Worm (Caenorhabditis elegans) whole organism, early embryonic: Measurements from ENCODE around the gene K01F9.2.

ENCODE experiments used
- B0310.2 ChIP-seq: sonication (generic microtip); optimal IDR thresholded peaks from 2 replicates; lab custom pipeline; 2016; ENCODE audit warnings: mild to moderate bottlenecking, missing genetic modification characterization, missing compliant biosample characterization
- F13C5.2 ChIP-seq: sonication (generic microtip); optimal IDR thresholded peaks from 2 replicates; lab custom pipeline; 2017; ENCODE audit warnings: mild to moderate bottlenecking, missing genetic modification characterization, inconsistent platforms, missing compliant biosample characterization
- aly-1 ChIP-seq: sonication (generic microtip); optimal IDR thresholded peaks from 2 replicates; lab custom pipeline; 2016; ENCODE audit warnings: missing genetic modification characterization, missing compliant biosample characterization
- ama-1 ChIP-seq: fragments of 150-350 bp; optimal IDR thresholded peaks from 2 replicates; lab custom pipeline; 2014
- ceh-13 ChIP-seq: fragments of 200-800 bp; sonication (Bioruptor generic); optimal IDR thresholded peaks from 2 replicates; lab custom pipeline; 2018; ENCODE audit warnings: mild to moderate bottlenecking, missing genetic modification characterization, missing compliant biosample characterization
- ceh-36 ChIP-seq: sonication (generic microtip); optimal IDR thresholded peaks from 2 replicates; lab custom pipeline; 2016; ENCODE audit warnings: missing genetic modification characterization, inconsistent platforms, missing compliant biosample characterization
- ets-7 ChIP-seq: sonication (generic microtip); optimal IDR thresholded peaks from 2 replicates; lab custom pipeline; 2016; ENCODE audit warnings: missing genotype, missing genetic modification characterization, missing compliant biosample characterization
- flt-1 ChIP-seq: fragments of 200-800 bp; sonication (Bioruptor generic); IDR thresholded peaks from 2 replicates; pipeline ENCODE4 v1.3.6; 2022; ENCODE audit warnings: missing genetic modification characterization, missing compliant biosample characterization
- hmbx-1 ChIP-seq: sonication (generic microtip); optimal IDR thresholded peaks from 2 replicates; lab custom pipeline; 2016; ENCODE audit warnings: mild to moderate bottlenecking, missing genetic modification characterization, missing compliant biosample characterization
- hmg-4 ChIP-seq: fragments of 200-800 bp; sonication (Bioruptor generic); optimal IDR thresholded peaks from 2 replicates; lab custom pipeline; 2018; ENCODE audit warnings: mild to moderate bottlenecking, missing genetic modification characterization, missing compliant biosample characterization
- hnd-1 ChIP-seq: sonication (generic microtip); optimal IDR thresholded peaks from 2 replicates; lab custom pipeline; 2016; ENCODE audit warnings: missing genetic modification characterization, missing compliant biosample characterization
- pes-1 ChIP-seq: fragments of 200-800 bp; sonication (Bioruptor generic); IDR thresholded peaks from 2 replicates; pipeline ENCODE4 v1.3.6; 2022; ENCODE audit warnings: missing genetic modification reagents, missing genetic modification characterization, missing compliant biosample characterization
- scrt-1 ChIP-seq: fragments of 200-800 bp; sonication (Bioruptor generic); IDR thresholded peaks from 2 replicates; pipeline ENCODE4 v1.3.6; 2022; ENCODE audit warnings: missing genetic modification characterization, missing compliant biosample characterization
- sea-1 ChIP-seq: fragments of 200-800 bp; sonication (Bioruptor generic); conservative IDR thresholded peaks from 2 replicates; pipeline ENCODE4 v1.3.6; 2022; ENCODE audit warnings: missing genetic modification characterization, missing compliant biosample characterization
- tbx-11 ChIP-seq: fragments of 200-800 bp; sonication (Bioruptor generic); IDR thresholded peaks from 2 replicates; pipeline ENCODE4 v1.3.6; 2022; ENCODE audit warnings: missing genetic modification characterization, missing compliant biosample characterization
- tbx-37 ChIP-seq: fragments of 200-800 bp; sonication (Bioruptor generic); conservative IDR thresholded peaks from 2 replicates; pipeline ENCODE4 v1.3.6; 2022; ENCODE audit warnings: missing genetic modification reagents, missing genetic modification characterization, missing compliant biosample characterization
- tra-4 ChIP-seq: sonication (generic microtip); optimal IDR thresholded peaks from 2 replicates; lab custom pipeline; 2017; ENCODE audit warnings: missing genetic modification characterization, missing compliant biosample characterization

K01F9.2 gene

DNA sequence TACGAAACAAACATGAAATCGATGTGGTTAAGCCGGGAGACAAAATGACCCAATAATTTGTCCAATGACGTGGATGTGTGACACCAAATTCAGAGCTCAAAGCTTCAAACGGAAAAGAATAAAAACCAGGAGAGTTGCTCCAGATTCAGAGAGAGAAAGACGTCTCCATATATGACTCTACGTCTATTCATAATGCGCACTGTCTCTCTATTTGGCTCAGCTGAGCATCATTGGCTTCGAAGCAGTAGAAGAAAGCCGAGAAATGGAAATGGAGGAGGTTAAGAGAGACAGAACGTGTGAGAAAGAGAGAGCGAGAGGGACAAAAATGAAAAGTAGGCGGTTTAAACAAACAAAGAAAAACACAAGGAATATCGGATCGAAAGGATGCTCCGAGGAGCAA is 9.4 kb upstream of the K01F9.2 start:
- TF ChIP-seq scrt-1 (GFP tag; lab: Robert Waterston, UW), result no peak
- no peak for TF ChIP-seq tbx-37 (GFP tag; lab: Robert Waterston, UW)
- no peak for TF ChIP-seq ets-7 (tag; lab: Kevin White, UChicago)
- TF ChIP-seq flt-1, result no peak
- TF ChIP-seq hmg-4 (GFP tag; lab: Kevin White, UChicago), result no peak
- TF ChIP-seq sea-1, result no peak
- no peak for TF ChIP-seq ama-1
- TF ChIP-seq tra-4 (tag; lab: Kevin White, UChicago), result no peak
- no peak for TF ChIP-seq hmbx-1 (tag; lab: Kevin White, UChicago)
- no peak for TF ChIP-seq tbx-11 (GFP tag; lab: Robert Waterston, UW)
- no peak for TF ChIP-seq pes-1 (GFP tag; lab: Robert Waterston, UW)
- no peak for TF ChIP-seq aly-1 (tag; lab: Kevin White, UChicago)
- no peak for TF ChIP-seq ceh-36
- TF ChIP-seq hnd-1 (tag; lab: Kevin White, UChicago), result no peak
- no peak for TF ChIP-seq F13C5.2 (tag; lab: Kevin White, UChicago)
- no peak for TF ChIP-seq B0310.2 (tag; lab: Kevin White, UChicago)
- no peak for TF ChIP-seq ceh-13 (GFP tag; lab: Kevin White, UChicago)

- TF ChIP-seq ets-7 (tag; lab: Kevin White, UChicago), result no peak
- TF ChIP-seq ama-1, result no peak
- TF ChIP-seq ceh-13 (GFP tag; lab: Kevin White, UChicago), result no peak
- TF ChIP-seq aly-1 (tag; lab: Kevin White, UChicago), result no peak
- TF ChIP-seq flt-1, result no peak
Measured at ce11 chrIII:8885150-8885549, 8.2 kb upstream of the K01F9.2 start, which contains the start of gene svop-1. Gene svop-1 (minus strand): TSS chrIII:8885488.

DNA sequence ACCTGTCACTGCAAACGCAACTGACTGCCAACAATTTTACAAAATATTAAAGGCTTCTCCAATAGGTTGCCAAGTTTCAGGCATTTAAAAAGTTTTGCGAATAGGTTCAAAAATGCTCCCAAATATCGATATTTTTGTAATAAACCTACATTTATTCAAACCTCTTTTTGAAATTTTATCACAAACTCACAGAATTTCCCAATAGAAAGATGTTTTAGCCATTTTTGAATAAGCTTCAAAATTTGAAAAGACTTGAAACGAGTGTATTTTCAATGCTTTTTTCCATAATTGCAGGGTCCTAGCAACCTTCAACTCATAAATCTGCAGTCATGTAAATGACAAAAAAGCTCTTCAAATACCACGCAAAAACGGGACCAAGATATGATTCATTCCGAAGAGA is 5.4 kb upstream of the K01F9.2 start:
- TF ChIP-seq pes-1 (GFP tag; lab: Robert Waterston, UW) (no peak), hmbx-1 (tag; lab: Kevin White, UChicago) (no peak), hmg-4 (GFP tag; lab: Kevin White, UChicago) (no peak), ets-7 (tag; lab: Kevin White, UChicago) (no peak), flt-1 (no peak), aly-1 (tag; lab: Kevin White, UChicago) (no peak), ceh-36 (no peak), hnd-1 (tag; lab: Kevin White, UChicago) (no peak)

DNA sequence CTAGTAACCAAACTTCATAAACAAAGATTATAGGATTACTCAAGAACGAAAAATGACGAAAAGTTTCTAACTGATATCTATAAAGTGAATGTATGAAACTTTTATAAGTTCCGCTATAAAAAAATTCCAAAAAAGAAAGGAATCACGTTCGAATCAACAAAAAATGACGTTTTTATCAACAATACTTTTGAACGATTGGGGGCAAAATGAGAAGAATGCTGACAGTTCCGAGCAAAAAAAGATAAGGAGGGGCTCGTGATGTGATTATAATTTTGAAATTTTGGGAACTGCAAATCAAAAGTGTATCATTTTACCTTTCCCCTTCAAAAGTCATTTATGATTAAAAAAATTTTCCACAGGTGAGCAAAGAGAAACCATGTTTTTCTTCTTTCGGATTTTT is 2.0 kb upstream of the K01F9.2 start:
- no peak for TF ChIP-seq tbx-11 (GFP tag; lab: Robert Waterston, UW)
- no peak for TF ChIP-seq ceh-13 (GFP tag; lab: Kevin White, UChicago)
- no peak for TF ChIP-seq sea-1
- no peak for TF ChIP-seq hnd-1 (tag; lab: Kevin White, UChicago)
- no peak for TF ChIP-seq hmbx-1 (tag; lab: Kevin White, UChicago)
- no peak for TF ChIP-seq tbx-37 (GFP tag; lab: Robert Waterston, UW)

DNA sequence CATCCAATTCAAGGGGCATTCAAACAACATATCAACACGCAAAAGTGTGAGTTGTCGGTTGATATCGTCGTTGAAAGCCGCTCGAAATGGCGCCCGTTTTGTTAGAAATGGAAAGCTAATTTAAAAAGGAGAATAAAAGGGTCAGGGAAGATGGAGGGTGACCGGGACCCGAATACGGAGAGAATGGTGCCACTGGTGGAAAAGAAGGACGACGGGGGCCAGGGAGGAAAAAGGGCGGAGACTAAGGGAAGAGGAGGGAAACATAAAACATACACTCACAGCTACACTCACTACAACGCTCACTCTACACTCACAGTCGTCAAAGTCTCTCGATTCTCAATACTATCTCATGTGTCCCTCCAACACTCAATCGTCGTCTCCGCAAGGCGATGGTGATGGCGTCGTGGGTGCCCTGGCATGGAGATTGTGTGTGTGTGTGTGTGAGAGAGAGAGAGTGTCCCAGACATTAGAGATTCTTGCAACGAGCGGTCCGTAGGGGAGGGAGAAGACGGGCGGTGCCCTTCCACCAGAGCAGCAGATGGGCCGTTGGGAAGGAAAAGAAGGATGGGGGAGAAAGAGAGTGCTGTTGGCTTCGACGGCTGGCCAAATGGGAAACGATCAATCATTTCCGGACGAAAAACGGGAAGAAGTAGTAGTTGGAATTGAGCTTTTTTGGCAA is 2.8 kb downstream of the K01F9.2 start:
- TF ChIP-seq tra-4 (tag; lab: Kevin White, UChicago) (no peak), hmg-4 (GFP tag; lab: Kevin White, UChicago) (peak; percentile 78), sea-1 (0 out of 2 replicates have a peak, but pooled peaks have one; percentile 51), F13C5.2 (tag; lab: Kevin White, UChicago) (peak; percentile 59), ceh-36 (no peak), ama-1 (no peak), B0310.2 (tag; lab: Kevin White, UChicago) (peak; percentile 59), pes-1 (GFP tag; lab: Robert Waterston, UW) (peak; percentile 38; the same call in 1 of the 2 replicates), aly-1 (tag; lab: Kevin White, UChicago) (peak; percentile 46), flt-1 (peak; percentile 37)

DNA sequence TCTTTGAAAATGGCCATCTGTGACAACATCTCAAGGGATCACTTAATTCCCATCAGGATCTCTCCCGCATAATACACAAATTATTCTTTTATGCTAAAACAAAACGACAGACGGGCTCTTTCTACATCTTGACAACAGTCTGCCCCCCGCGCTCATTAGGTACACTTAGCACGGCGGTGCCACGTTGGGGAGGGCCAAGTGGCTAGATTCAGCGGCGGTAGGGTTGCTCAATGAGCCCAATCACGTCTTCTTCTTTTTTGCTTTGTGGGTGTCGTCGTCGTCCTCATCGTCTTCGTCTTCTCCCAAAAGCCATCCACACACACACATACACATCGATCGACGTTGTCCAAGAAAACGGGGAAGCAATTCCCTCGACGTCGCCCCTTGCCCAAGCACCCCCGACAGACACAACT is 3.9 kb downstream of the K01F9.2 start:
- TF ChIP-seq tra-4 (tag; lab: Kevin White, UChicago), result no peak
- TF ChIP-seq sea-1, result no peak
- TF ChIP-seq tbx-37 (GFP tag; lab: Robert Waterston, UW), result no peak
- no peak for TF ChIP-seq pes-1 (GFP tag; lab: Robert Waterston, UW)
- no peak for TF ChIP-seq hmbx-1 (tag; lab: Kevin White, UChicago)
- peak; percentile 33 for TF ChIP-seq hmg-4 (GFP tag; lab: Kevin White, UChicago)

ce11 chrIII:8869663-8870062 is 7.3 kb downstream of the K01F9.2 start:
- no peak for TF ChIP-seq F13C5.2 (tag; lab: Kevin White, UChicago)
- TF ChIP-seq flt-1, result no peak
- no peak for TF ChIP-seq ama-1
- no peak for TF ChIP-seq aly-1 (tag; lab: Kevin White, UChicago)
- no peak for TF ChIP-seq ets-7 (tag; lab: Kevin White, UChicago)
- no peak for TF ChIP-seq pes-1 (GFP tag; lab: Robert Waterston, UW)
- no peak for TF ChIP-seq tra-4 (tag; lab: Kevin White, UChicago)
- no peak for TF ChIP-seq tbx-37 (GFP tag; lab: Robert Waterston, UW)
- TF ChIP-seq tbx-11 (GFP tag; lab: Robert Waterston, UW), result no peak
- TF ChIP-seq hmbx-1 (tag; lab: Kevin White, UChicago), result no peak
- no peak for TF ChIP-seq ceh-13 (GFP tag; lab: Kevin White, UChicago)
- TF ChIP-seq B0310.2 (tag; lab: Kevin White, UChicago), result no peak
- TF ChIP-seq hmg-4 (GFP tag; lab: Kevin White, UChicago), result no peak
- TF ChIP-seq hnd-1 (tag; lab: Kevin White, UChicago), result no peak
- no peak for TF ChIP-seq scrt-1 (GFP tag; lab: Robert Waterston, UW)
- no peak for TF ChIP-seq sea-1
